Fruit fly (Drosophila melanogaster): ENCODE measurements around the gene CG5645.
A peak's percentile ranks its signal among the peaks of the same experiment; 100 is the strongest.

Gene CG5645

DNA sequence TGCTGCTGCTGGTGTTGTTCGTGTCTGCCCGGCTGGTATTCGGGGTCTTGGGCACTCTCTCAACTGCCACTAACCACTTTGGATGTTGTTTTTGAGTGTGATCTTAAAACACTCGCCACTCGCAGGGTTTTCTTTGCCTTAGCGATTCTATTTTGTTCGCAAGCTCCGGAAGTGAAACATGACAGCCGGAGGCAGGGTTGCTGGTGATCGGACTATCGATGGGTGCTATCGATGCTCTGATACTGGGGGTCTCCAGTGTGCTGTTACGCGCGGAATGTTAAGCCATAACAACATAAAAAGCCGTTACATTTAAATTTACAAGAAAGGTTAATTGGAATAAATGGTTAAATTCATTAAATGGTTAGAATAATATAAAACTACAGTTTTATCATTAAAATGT, 11.5 kb downstream of the CG5645 start, which contains the start of gene yps (continued):
- TF ChIP-seq chif (GFP tag; optimal IDR thresholded peaks at IDR 0.05) = peak; percentile 81 to 94
- TF ChIP-seq Hmx (GFP tag; optimal IDR thresholded peaks at IDR 0.05) = peak; percentile 27
- TF ChIP-seq CG14965 (GFP tag; optimal IDR thresholded peaks at IDR 0.05; ENCODE audit: borderline replicate concordance) = peak; percentile 76
- TF ChIP-seq Chrac-16 (GFP tag; optimal IDR thresholded peaks at IDR 0.05) = peak; percentile 64
- TF ChIP-seq CG15073 (GFP tag; optimal IDR thresholded peaks at IDR 0.05) = no peak
- TF ChIP-seq Hr78 (GFP tag; optimal IDR thresholded peaks at IDR 0.05) = peak in 1 of 2 experiments; percentile 41
- peak; percentile 94 for TF ChIP-seq CG10209 (GFP tag; optimal IDR thresholded peaks at IDR 0.05)
- peak; percentile 86 for TF ChIP-seq CG12299 (tag; optimal IDR thresholded peaks at IDR 0.05)
- TF ChIP-seq psq (GFP tag; optimal IDR thresholded peaks at IDR 0.05) = peak; percentile 61
- peak; percentile 87 for TF ChIP-seq Atf3 (GFP tag; optimal IDR thresholded peaks at IDR 0.05)
- TF ChIP-seq az2 (GFP tag; optimal IDR thresholded peaks at IDR 0.05) = peak; percentile 82
- TF ChIP-seq HLHmδ (GFP tag; optimal IDR thresholded peaks at IDR 0.05) = peak; percentile 100
- TF ChIP-seq MESR4 (GFP tag; optimal IDR thresholded peaks at IDR 0.05) = peak; percentile 98
- TF ChIP-seq chm (GFP tag; IDR thresholded peaks at IDR 0.05) = peak; percentile 98
- peak; percentile 85 for TF ChIP-seq CG11504 (tag; optimal IDR thresholded peaks at IDR 0.05)
- TF ChIP-seq oc (tag; optimal IDR thresholded peaks at IDR 0.05) = peak; percentile 86
- TF ChIP-seq tll (GFP tag; optimal IDR thresholded peaks at IDR 0.05) = peak in 1 of 2 experiments; percentile 62
- peak; percentile 68 for TF ChIP-seq ato (GFP tag; IDR thresholded peaks at IDR 0.05; ENCODE audit: partially characterized antibody)
- peak; percentile 94 for TF ChIP-seq gcm (GFP tag; optimal IDR thresholded peaks at IDR 0.05)
- peak; percentile 89 for TF ChIP-seq Lhr (GFP tag; optimal IDR thresholded peaks at IDR 0.05)
- TF ChIP-seq insv (GFP tag; optimal IDR thresholded peaks at IDR 0.05) = peak in 1 of 2 experiments; percentile 85
- TF ChIP-seq CG12391 (tag; optimal IDR thresholded peaks at IDR 0.05) = peak; percentile 94
- peak; percentile 87 for TF ChIP-seq TFAM (GFP tag; optimal IDR thresholded peaks at IDR 0.05)
- TF ChIP-seq z (GFP tag; IDR thresholded peaks at IDR 0.05) = peak; percentile 73; the same call in 2 of the 3 replicates
- no peak for TF ChIP-seq prd (optimal IDR thresholded peaks at IDR 0.05)
- peak; percentile 72; the same call in 2 of the 3 replicates for TF ChIP-seq prd (GFP tag; IDR thresholded peaks at IDR 0.05)
- peak; percentile 78; the same call in 1 of the 2 replicates for TF ChIP-seq ham (GFP tag; IDR thresholded peaks at IDR 0.05)
- peak; percentile 92 for TF ChIP-seq CG4424 (GFP tag; optimal IDR thresholded peaks at IDR 0.05)
- peak; percentile 77 for TF ChIP-seq CG3995 (GFP tag; optimal IDR thresholded peaks at IDR 0.05)
- peak; percentile 81 for TF ChIP-seq dmrt11E (tag; optimal IDR thresholded peaks at IDR 0.05)
- peak; percentile 97 for TF ChIP-seq CG9727 (GFP tag; optimal IDR thresholded peaks at IDR 0.05)
- no peak for TF ChIP-seq nau (GFP tag; optimal IDR thresholded peaks at IDR 0.05)
- TF ChIP-seq pum (GFP tag; optimal IDR thresholded peaks at IDR 0.05) = peak; percentile 74
- peak; percentile 95 for TF ChIP-seq en (GFP tag; optimal IDR thresholded peaks at IDR 0.05)
- peak; percentile 81 for TF ChIP-seq nmo (GFP tag; optimal IDR thresholded peaks at IDR 0.05)
- TF ChIP-seq Camta (GFP tag; optimal IDR thresholded peaks at IDR 0.05) = peak; percentile 93
- peak; percentile 93 for TF ChIP-seq maf-S (GFP tag; optimal IDR thresholded peaks at IDR 0.05)
- TF ChIP-seq grau (tag; optimal IDR thresholded peaks at IDR 0.05) = peak; percentile 87
- no peak for TF ChIP-seq hb (GFP tag; IDR thresholded peaks at IDR 0.05; ENCODE audit: partially characterized antibody)
- peak; percentile 87 for TF ChIP-seq HLH54F (GFP tag; optimal IDR thresholded peaks at IDR 0.05)
- TF ChIP-seq tgo (GFP tag; IDR thresholded peaks at IDR 0.05) = peak; percentile 83
- peak; percentile 97 for TF ChIP-seq CG13296 (GFP tag; optimal IDR thresholded peaks at IDR 0.05)
- peak; percentile 87 for TF ChIP-seq Atf-2 (GFP tag; optimal IDR thresholded peaks at IDR 0.05)
- TF ChIP-seq pros (GFP tag; optimal IDR thresholded peaks at IDR 0.05) = peak; percentile 24
- peak; percentile 97 for TF ChIP-seq CG11456 (GFP tag; IDR thresholded peaks at IDR 0.05)
- no peak for TF ChIP-seq CG8478 (optimal IDR thresholded peaks at IDR 0.05)
- TF ChIP-seq eyg (GFP tag; optimal IDR thresholded peaks at IDR 0.05) = peak; percentile 96
- peak; percentile 96 for TF ChIP-seq her (GFP tag; optimal IDR thresholded peaks at IDR 0.05)
- peak; percentile 94 for TF ChIP-seq CG12236 (GFP tag; optimal IDR thresholded peaks at IDR 0.05)
- TF ChIP-seq luna (GFP tag; optimal IDR thresholded peaks at IDR 0.05) = peak; percentile 88
